Fruit fly (Drosophila melanogaster) Kc167 (cell line): Measurements from ENCODE around the gene snRNP-U1-C.

Source experiments
- h ChIP-seq: fragments of >200 bp; optimal IDR thresholded peaks from 3 replicates; lab custom pipeline; 2018; ENCODE audit warnings: missing external identifiers
- ttk ChIP-seq: sonication (Bioruptor generic); optimal IDR thresholded peaks from 2 replicates; lab custom pipeline; 2017; ENCODE audit warnings: missing external identifiers

DNA sequence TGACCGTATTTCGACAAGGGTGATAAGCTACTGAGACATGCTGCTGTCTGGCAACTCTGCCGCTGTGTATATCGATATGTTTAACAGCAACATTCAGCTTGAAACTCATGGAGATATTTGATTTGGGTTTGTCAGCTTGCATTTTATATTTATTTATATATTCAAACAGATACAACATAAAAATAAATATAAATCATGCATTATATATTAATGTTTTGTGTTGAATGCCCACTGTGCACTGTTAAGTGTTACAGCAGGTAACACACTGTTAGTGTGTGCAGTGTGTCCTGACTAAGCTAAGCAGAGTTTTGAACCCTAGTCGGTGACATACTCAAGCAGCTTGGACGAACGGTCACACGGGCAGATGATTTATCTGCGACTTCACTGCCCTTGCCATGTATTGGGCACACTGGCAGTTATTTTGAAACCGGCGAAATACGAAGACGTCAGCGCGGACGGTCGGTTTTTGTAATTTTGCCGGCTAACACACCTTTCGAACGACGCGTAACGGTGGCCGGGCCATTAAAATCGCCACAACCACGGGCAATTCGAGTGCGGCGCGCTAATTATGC is at the start of gene snRNP-U1-C, which contains the start of gene gukh:
- TF ChIP-seq ttk: no peak
- no peak for TF ChIP-seq h
